Worm (Caenorhabditis elegans) whole organism, L3 larva: ENCODE data around the gene rad-54.L2.

Source experiments
- aly-2 ChIP-seq: fragments of 150-350 bp; optimal IDR thresholded peaks from 2 replicates; lab custom pipeline; 2014; ENCODE audit warnings: missing biosample characterization, missing genetic modification characterization
- elt-1 ChIP-seq: fragments of 150-350 bp; optimal IDR thresholded peaks from 2 replicates; lab custom pipeline; 2014; ENCODE audit warnings: missing biosample characterization, missing genetic modification characterization
- elt-2 ChIP-seq: sonication (generic microtip); optimal IDR thresholded peaks from 2 replicates; lab custom pipeline; 2016; ENCODE audit warnings: missing genetic modification reagents, mild to moderate bottlenecking, missing genetic modification characterization, missing compliant biosample characterization
- fkh-10 ChIP-seq: sonication (generic microtip); optimal IDR thresholded peaks from 2 replicates; lab custom pipeline; 2017; ENCODE audit warnings: missing biosample characterization, missing genetic modification reagents, missing genetic modification characterization
- fos-1 ChIP-seq: fragments of 150-350 bp; optimal IDR thresholded peaks from 2 replicates; lab custom pipeline; 2014; ENCODE audit warnings: missing biosample characterization, missing genetic modification characterization
- jun-1 ChIP-seq: fragments of 150-350 bp; optimal IDR thresholded peaks from 2 replicates; lab custom pipeline; 2014; ENCODE audit warnings: missing biosample characterization, missing genetic modification reagents, missing genetic modification characterization
- lsy-12 ChIP-seq: sonication (generic microtip); optimal IDR thresholded peaks from 2 replicates; lab custom pipeline; 2016; ENCODE audit warnings: mild to moderate bottlenecking, missing genetic modification characterization, missing compliant biosample characterization
- mdl-1 ChIP-seq: fragments of 150-350 bp; optimal IDR thresholded peaks from 2 replicates; lab custom pipeline; 2014; ENCODE audit warnings: missing biosample characterization, missing genetic modification characterization
- nfya-1 ChIP-seq: sonication (generic microtip); optimal IDR thresholded peaks from 2 replicates; lab custom pipeline; 2017; ENCODE audit warnings: missing genetic modification characterization, mild to moderate bottlenecking, missing compliant biosample characterization, antibody characterized with exemption, moderate library complexity; ENCODE audit not compliant: insufficient read depth
- nhr-23 ChIP-seq: fragments of 150-350 bp; optimal IDR thresholded peaks from 2 replicates; lab custom pipeline; 2014; ENCODE audit warnings: missing biosample characterization, missing genetic modification reagents, missing genetic modification characterization
- nhr-25 ChIP-seq: sonication (generic microtip); optimal IDR thresholded peaks from 2 replicates; lab custom pipeline; 2017; ENCODE audit warnings: missing biosample characterization, missing genetic modification characterization
- nhr-43 ChIP-seq: sonication (generic microtip); optimal IDR thresholded peaks from 2 replicates; lab custom pipeline; 2016; ENCODE audit warnings: mild to moderate bottlenecking, missing genetic modification characterization, missing compliant biosample characterization; ENCODE audit not compliant: poor library complexity, severe bottlenecking
- pha-4 ChIP-seq: fragments of 150-350 bp; optimal IDR thresholded peaks from 2 replicates; lab custom pipeline; 2014; ENCODE audit warnings: missing biosample characterization, missing genetic modification reagents, missing genetic modification characterization
- pqm-1 ChIP-seq: fragments of 150-350 bp; optimal IDR thresholded peaks from 2 replicates; lab custom pipeline; 2017; ENCODE audit warnings: missing biosample characterization, missing genetic modification characterization, inconsistent platforms
- tbx-2 ChIP-seq: sonication (generic microtip); optimal IDR thresholded peaks from 2 replicates; lab custom pipeline; 2016; ENCODE audit warnings: mild to moderate bottlenecking, missing genetic modification characterization, missing compliant biosample characterization
- unc-39 ChIP-seq: sonication (generic microtip); optimal IDR thresholded peaks from 4 replicates; lab custom pipeline; 2017; ENCODE audit warnings: missing biosample characterization, missing genetic modification characterization

Gene rad-54.L2

DNA sequence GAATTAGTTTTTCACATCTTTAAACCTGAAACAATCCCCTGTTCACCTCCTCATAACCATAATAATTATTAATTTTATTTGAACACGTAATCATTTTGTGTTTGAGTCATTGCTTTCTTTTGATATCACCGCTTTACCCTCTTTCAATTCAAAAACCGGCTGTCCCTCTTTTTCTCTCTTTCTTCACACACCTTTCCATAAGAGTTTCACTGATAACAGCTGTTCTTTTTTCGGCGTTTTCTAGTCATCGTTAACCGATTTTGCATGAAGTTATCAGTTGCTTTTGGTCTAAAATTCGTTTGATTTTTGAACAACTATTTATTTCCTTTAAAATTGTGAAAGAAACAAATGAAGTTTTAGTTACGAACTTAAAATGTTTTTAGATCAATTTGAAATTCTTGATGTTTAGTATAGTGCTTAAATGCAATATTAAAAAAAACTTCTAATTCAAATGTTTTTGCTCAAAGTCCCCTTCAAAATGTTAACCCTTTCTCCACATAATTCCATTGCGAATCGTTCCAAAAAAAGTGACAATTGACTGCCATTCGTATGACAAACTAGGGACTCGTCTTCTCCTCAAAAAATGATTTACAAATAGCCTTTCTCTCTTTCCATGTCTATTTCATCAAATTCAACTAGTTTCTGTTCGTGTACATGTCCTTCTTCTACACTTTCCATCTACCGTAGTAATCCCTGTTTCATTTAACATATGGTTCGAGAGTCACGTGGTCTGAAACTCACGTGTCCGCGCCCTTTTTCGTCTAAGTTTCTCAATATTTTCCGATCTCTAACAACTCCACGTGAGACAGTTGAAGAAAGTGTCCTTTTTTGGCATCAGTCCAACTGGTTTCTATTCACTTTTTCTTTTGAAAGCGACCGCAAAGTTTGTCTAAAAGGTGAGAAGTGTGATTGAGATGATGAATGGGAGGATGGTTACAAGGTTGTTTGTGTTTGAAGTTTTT, 55.5 kb downstream of the rad-54.L2 start:
- TF ChIP-seq elt-2 (tag; lab: Kevin White, UChicago): peak; percentile 75
- TF ChIP-seq aly-2: no peak
- peak; percentile 66 for TF ChIP-seq nhr-23 (tag; lab: Kevin White, UChicago)
- peak; percentile 77 for TF ChIP-seq jun-1 (tag; lab: Kevin White, UChicago)
- TF ChIP-seq nhr-43 (tag; lab: Kevin White, UChicago): peak; percentile 85
- peak; percentile 93 for TF ChIP-seq pqm-1 (tag; lab: Kevin White, UChicago)
- TF ChIP-seq fkh-10 (GFP tag; lab: Kevin White, UChicago): no peak
- TF ChIP-seq lsy-12 (tag; lab: Kevin White, UChicago): peak; percentile 33
- peak; percentile 32 for TF ChIP-seq tbx-2 (tag; lab: Kevin White, UChicago)
- TF ChIP-seq mdl-1: peak; percentile 81
- peak; percentile 7 for TF ChIP-seq fos-1 (tag; lab: Kevin White, UChicago)
- TF ChIP-seq nhr-25 (tag; lab: Kevin White, UChicago): peak; percentile 99
- peak; percentile 54 for TF ChIP-seq nfya-1 (tag; lab: Kevin White, UChicago)
- TF ChIP-seq pha-4 (tag; lab: Kevin White, UChicago): peak; percentile 43
- no peak for TF ChIP-seq elt-1 (tag; lab: Kevin White, UChicago)
- TF ChIP-seq unc-39 (tag; lab: Kevin White, UChicago): no peak
